Worm (Caenorhabditis elegans): ENCODE data around the gene clc-24.

clc-24 gene

DNA sequence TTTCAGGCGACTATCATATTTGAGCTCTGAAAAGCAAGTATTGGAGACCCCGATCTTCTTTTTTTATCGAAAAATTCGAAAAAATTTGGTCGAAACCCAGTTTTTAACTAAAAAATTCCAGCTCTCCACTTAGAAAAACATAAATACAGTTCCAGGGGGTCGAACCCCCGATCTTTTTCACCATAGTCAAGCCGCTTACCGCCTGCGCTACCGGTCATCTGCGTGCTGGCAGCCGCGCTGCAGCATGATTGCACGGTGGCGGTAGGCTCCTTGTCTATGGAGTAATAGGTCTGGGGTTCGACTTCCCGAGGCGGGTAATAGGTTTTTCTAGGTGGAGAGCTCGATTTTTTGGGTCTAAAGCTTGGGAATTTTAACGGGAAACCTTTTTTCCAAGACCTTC, at the start of gene clc-24:
Gene clc-24 (plus strand): TSS at position 263 of the 400 bp plus-strand sequence.
- TF ChIP-seq lin-13 (GFP tag; optimal IDR thresholded peaks at IDR 0.05) (no peak), ztf-1 (GFP tag; conservative IDR thresholded peaks at IDR 0.05) (no peak), nhr-129 (tag; optimal IDR thresholded peaks at IDR 0.05) (no peak), F13H6.1 (tag; optimal IDR thresholded peaks at IDR 0.05) (no peak), ztf-4 (tag; optimal IDR thresholded peaks at IDR 0.05) (no peak), sma-3 (GFP tag; optimal IDR thresholded peaks at IDR 0.05) (no peak), ama-1 (optimal IDR thresholded peaks at IDR 0.05) (no peak), unc-55 (GFP tag; optimal IDR thresholded peaks at IDR 0.05) (no peak), snpc-4 (tag; optimal IDR thresholded peaks at IDR 0.05) (no peak), fos-1 (tag; optimal IDR thresholded peaks at IDR 0.05) (no peak), alr-1 (tag; optimal IDR thresholded peaks at IDR 0.05) (no peak), ceh-16 (tag; optimal IDR thresholded peaks at IDR 0.05) (no peak), ztf-11 (tag; optimal IDR thresholded peaks at IDR 0.05) (no peak), nhr-6 (tag; optimal IDR thresholded peaks at IDR 0.05) (no peak), aly-2 (tag; optimal IDR thresholded peaks at IDR 0.05) (no peak), sem-4 (tag; optimal IDR thresholded peaks at IDR 0.05) (no peak), nhr-25 (tag; optimal IDR thresholded peaks at IDR 0.05) (no peak), skn-1 (tag; optimal IDR thresholded peaks at IDR 0.05) (no peak), nhr-77 (tag; optimal IDR thresholded peaks at IDR 0.05) (no peak)

DNA sequence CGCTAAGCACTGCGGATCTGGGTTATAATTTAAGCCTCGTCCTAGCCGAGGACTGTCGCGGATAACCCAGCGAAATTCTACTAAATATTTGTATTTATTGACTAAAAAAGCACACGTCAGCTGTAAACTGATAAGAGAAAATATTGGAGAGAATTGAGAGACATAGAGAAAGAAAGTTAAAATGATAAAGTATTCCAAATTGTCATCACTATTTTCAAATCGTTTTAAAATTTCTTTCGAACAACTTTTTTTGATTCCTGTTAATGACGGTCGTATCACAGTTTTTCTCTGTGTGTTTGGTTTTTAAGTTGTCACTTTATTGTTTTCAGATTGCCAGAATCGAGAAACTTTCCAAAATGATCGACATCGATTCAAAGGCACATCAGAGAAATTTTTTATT, 47.9 kb upstream of the clc-24 start, which contains the start of gene fbxa-51:
Gene fbxa-51 (plus strand): TSS at position 322 of the 400 bp plus-strand sequence.
- TF ChIP-seq fos-1 (tag; optimal IDR thresholded peaks at IDR 0.05) = peak; percentile 35
- TF ChIP-seq ZK546.5 (tag; optimal IDR thresholded peaks at IDR 0.05) = no peak

DNA sequence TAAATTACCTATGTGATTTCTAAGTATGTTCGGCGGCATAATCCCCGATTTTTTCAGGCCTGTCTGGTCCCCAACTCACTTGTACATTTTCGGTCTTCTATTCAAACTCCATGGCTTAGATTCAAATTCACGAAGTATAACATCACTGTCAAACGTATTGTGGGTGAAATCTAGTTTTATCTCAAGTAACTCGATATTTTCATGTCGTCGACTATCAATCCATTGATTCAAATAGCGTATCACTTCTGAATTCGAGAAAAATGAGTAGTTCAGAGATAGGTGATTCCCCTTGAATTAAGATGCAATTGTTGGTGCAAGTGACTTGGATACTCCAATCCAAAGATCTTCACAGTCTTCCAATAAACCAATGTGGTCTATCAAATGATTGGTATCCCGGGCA, 45.2 kb upstream of the clc-24 start:
- TF ChIP-seq sem-4 (tag; optimal IDR thresholded peaks at IDR 0.05) = no peak
- TF ChIP-seq fos-1 (tag; optimal IDR thresholded peaks at IDR 0.05) = no peak
- TF ChIP-seq Y55F3AM.14 (GFP tag; optimal IDR thresholded peaks at IDR 0.05) = no peak
- TF ChIP-seq nhr-11 (tag; optimal IDR thresholded peaks at IDR 0.05) = no peak
- TF ChIP-seq ceh-16 (tag; optimal IDR thresholded peaks at IDR 0.05) = no peak
- TF ChIP-seq lin-11 (tag; optimal IDR thresholded peaks at IDR 0.05) = no peak
- TF ChIP-seq elt-3 (tag; optimal IDR thresholded peaks at IDR 0.05) = no peak
- no peak for TF ChIP-seq F13H6.1 (tag; optimal IDR thresholded peaks at IDR 0.05)
- no peak for TF ChIP-seq ceh-82 (tag; optimal IDR thresholded peaks at IDR 0.05)
- TF ChIP-seq gmeb-1 (tag; optimal IDR thresholded peaks at IDR 0.05) = no peak
- no peak for TF ChIP-seq alr-1 (tag; optimal IDR thresholded peaks at IDR 0.05)
- TF ChIP-seq skn-1 (tag; optimal IDR thresholded peaks at IDR 0.05) = no peak
- TF ChIP-seq C34F6.9 (tag; optimal IDR thresholded peaks at IDR 0.05) = no peak
- TF ChIP-seq nhr-10 (tag; optimal IDR thresholded peaks at IDR 0.05) = no peak
- TF ChIP-seq sma-9 (GFP tag; optimal IDR thresholded peaks at IDR 0.05) = no peak
- TF ChIP-seq sma-9 (tag; optimal IDR thresholded peaks at IDR 0.05) = no peak
- TF ChIP-seq nhr-77 (tag; optimal IDR thresholded peaks at IDR 0.05) = no peak
- no peak for TF ChIP-seq unc-55 (GFP tag; optimal IDR thresholded peaks at IDR 0.05)
- TF ChIP-seq R02D3.7 (tag; optimal IDR thresholded peaks at IDR 0.05) = no peak

DNA sequence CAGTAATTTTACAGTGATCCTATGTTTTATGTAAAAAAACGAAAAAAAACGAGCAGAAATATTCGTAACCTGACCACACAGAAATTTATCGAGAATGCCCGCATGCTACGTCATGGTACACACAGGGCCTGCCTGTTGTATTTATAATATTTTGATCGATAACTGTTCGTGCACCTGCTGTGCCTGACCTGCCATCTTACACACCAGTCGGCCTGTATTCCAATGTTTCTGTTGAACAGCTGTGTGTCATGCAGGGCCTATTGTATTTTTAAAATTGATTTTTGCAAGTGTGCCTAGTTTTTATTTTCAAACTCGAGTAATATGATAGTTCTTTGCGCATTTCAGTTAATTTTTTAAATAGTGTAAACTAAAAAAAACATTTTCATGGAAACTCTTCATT, 43.6 kb upstream of the clc-24 start:
- no peak for TF ChIP-seq nhr-129 (tag; optimal IDR thresholded peaks at IDR 0.05)
- TF ChIP-seq nhr-77 (tag; optimal IDR thresholded peaks at IDR 0.05) = no peak
- TF ChIP-seq alr-1 (tag; optimal IDR thresholded peaks at IDR 0.05) = no peak
- TF ChIP-seq F13H6.1 (tag; optimal IDR thresholded peaks at IDR 0.05) = no peak
- no peak for TF ChIP-seq lin-13 (GFP tag; optimal IDR thresholded peaks at IDR 0.05)
- TF ChIP-seq fos-1 (tag; optimal IDR thresholded peaks at IDR 0.05) = no peak
- no peak for TF ChIP-seq aly-2 (tag; optimal IDR thresholded peaks at IDR 0.05)
- no peak for TF ChIP-seq ceh-82 (tag; optimal IDR thresholded peaks at IDR 0.05)
- no peak for TF ChIP-seq unc-55 (GFP tag; optimal IDR thresholded peaks at IDR 0.05)
- no peak for TF ChIP-seq lin-11 (tag; optimal IDR thresholded peaks at IDR 0.05)
- no peak for TF ChIP-seq snpc-4 (tag; optimal IDR thresholded peaks at IDR 0.05)
- no peak for TF ChIP-seq zag-1 (tag; optimal IDR thresholded peaks at IDR 0.05)
- no peak for TF ChIP-seq nhr-11 (tag; optimal IDR thresholded peaks at IDR 0.05)
- TF ChIP-seq ceh-16 (tag; optimal IDR thresholded peaks at IDR 0.05) = no peak
- no peak for TF ChIP-seq lsy-2 (tag; optimal IDR thresholded peaks at IDR 0.05)
- no peak for TF ChIP-seq elt-1 (tag; optimal IDR thresholded peaks at IDR 0.05)
- TF ChIP-seq mab-5 (tag; optimal IDR thresholded peaks at IDR 0.05) = no peak
- TF ChIP-seq unc-39 (tag; optimal IDR thresholded peaks at IDR 0.05) = no peak

DNA sequence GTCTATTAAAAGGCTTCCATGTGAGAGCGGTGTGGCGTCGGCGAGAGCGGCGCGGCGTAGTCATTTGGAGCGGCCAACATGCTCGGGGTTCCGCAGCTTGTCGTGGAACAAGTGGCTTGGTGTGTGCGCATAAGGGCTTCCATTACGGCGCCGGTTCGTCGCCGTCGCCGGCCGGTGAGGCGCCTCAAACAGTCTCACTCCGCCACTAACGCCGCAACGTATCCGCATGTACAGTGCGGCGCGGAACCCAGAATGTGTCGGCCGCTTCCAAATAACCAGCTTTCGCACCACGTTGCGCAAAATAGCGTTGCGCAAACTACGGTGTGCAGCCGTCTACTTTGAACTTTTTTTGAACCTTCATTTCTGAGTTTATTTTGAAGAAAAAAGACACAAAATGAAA, 38.9 kb upstream of the clc-24 start:
- no peak for TF ChIP-seq lsy-2 (tag; optimal IDR thresholded peaks at IDR 0.05)
- TF ChIP-seq ztf-1 (GFP tag; conservative IDR thresholded peaks at IDR 0.05) = no peak
- TF ChIP-seq nhr-6 (tag; optimal IDR thresholded peaks at IDR 0.05) = no peak
- no peak for TF ChIP-seq nhr-10 (tag; optimal IDR thresholded peaks at IDR 0.05)
- TF ChIP-seq unc-39 (tag; optimal IDR thresholded peaks at IDR 0.05) = no peak
- TF ChIP-seq lin-39 (tag; optimal IDR thresholded peaks at IDR 0.05) = no peak
- TF ChIP-seq sem-4 (tag; optimal IDR thresholded peaks at IDR 0.05) = no peak
- TF ChIP-seq nhr-11 (tag; optimal IDR thresholded peaks at IDR 0.05) = no peak
- TF ChIP-seq alr-1 (tag; optimal IDR thresholded peaks at IDR 0.05) = no peak
- no peak for TF ChIP-seq peb-1 (tag; optimal IDR thresholded peaks at IDR 0.05)
- no peak for TF ChIP-seq skn-1 (tag; optimal IDR thresholded peaks at IDR 0.05)

Measured in whole organism, L2 larva.